Worm (Caenorhabditis elegans) whole organism, early embryonic: ENCODE results near the gene camt-1.

Experiments used
- F13C5.2 ChIP-seq: sonication (generic microtip); optimal IDR thresholded peaks from 2 replicates; lab custom pipeline; 2017; ENCODE audit warnings: mild to moderate bottlenecking, missing genetic modification characterization, inconsistent platforms, missing compliant biosample characterization
- aly-1 ChIP-seq: sonication (generic microtip); optimal IDR thresholded peaks from 2 replicates; lab custom pipeline; 2016; ENCODE audit warnings: missing genetic modification characterization, missing compliant biosample characterization
- ama-1 ChIP-seq: fragments of 150-350 bp; optimal IDR thresholded peaks from 2 replicates; lab custom pipeline; 2014
- ceh-13 ChIP-seq: fragments of 200-800 bp; sonication (Bioruptor generic); optimal IDR thresholded peaks from 2 replicates; lab custom pipeline; 2018; ENCODE audit warnings: mild to moderate bottlenecking, missing genetic modification characterization, missing compliant biosample characterization
- ceh-36 ChIP-seq: sonication (generic microtip); optimal IDR thresholded peaks from 2 replicates; lab custom pipeline; 2016; ENCODE audit warnings: missing genetic modification characterization, inconsistent platforms, missing compliant biosample characterization
- flt-1 ChIP-seq: fragments of 200-800 bp; sonication (Bioruptor generic); IDR thresholded peaks from 2 replicates; pipeline ENCODE4 v1.3.6; 2022; ENCODE audit warnings: missing genetic modification characterization, missing compliant biosample characterization
- sea-1 ChIP-seq: fragments of 200-800 bp; sonication (Bioruptor generic); conservative IDR thresholded peaks from 2 replicates; pipeline ENCODE4 v1.3.6; 2022; ENCODE audit warnings: missing genetic modification characterization, missing compliant biosample characterization
- tbx-11 ChIP-seq: fragments of 200-800 bp; sonication (Bioruptor generic); IDR thresholded peaks from 2 replicates; pipeline ENCODE4 v1.3.6; 2022; ENCODE audit warnings: missing genetic modification characterization, missing compliant biosample characterization
- tbx-37 ChIP-seq: fragments of 200-800 bp; sonication (Bioruptor generic); conservative IDR thresholded peaks from 2 replicates; pipeline ENCODE4 v1.3.6; 2022; ENCODE audit warnings: missing genetic modification reagents, missing genetic modification characterization, missing compliant biosample characterization
- tra-4 ChIP-seq: sonication (generic microtip); optimal IDR thresholded peaks from 2 replicates; lab custom pipeline; 2017; ENCODE audit warnings: missing genetic modification characterization, missing compliant biosample characterization

DNA sequence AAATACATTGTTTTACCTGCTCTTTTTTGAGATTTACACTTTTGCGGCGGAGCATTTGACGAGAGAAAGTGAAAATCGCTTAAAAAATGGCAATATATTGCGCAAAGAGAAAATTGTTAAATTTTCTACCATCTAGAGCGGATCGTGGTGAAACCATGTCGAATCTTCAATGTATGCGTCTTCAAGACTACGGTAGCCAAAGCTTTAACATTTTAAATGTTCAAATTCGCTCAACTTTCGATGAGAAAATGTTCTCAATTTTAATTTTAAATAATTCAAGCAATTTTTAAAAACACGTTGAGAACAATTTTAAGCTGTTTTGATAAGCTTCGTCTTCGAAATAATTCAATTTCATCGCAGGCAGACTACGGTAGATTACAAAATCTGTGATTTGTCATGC is 44.6 kb downstream of the camt-1 start:
- no peak for TF ChIP-seq flt-1 (GFP tag; lab: Robert Waterston, UW)
- TF ChIP-seq ama-1: no peak
- TF ChIP-seq tbx-11 (GFP tag; lab: Robert Waterston, UW): no peak
- TF ChIP-seq aly-1 (tag; lab: Kevin White, UChicago): no peak
- no peak for TF ChIP-seq ceh-13 (GFP tag; lab: Kevin White, UChicago)
- TF ChIP-seq tra-4 (tag; lab: Kevin White, UChicago): no peak
- TF ChIP-seq sea-1 (GFP tag; lab: Robert Waterston, UW): no peak
- no peak for TF ChIP-seq F13C5.2 (tag; lab: Kevin White, UChicago)
- TF ChIP-seq ceh-36 (tag; lab: Kevin White, UChicago): no peak
- no peak for TF ChIP-seq tbx-37
